Worm (Caenorhabditis elegans): ENCODE results near the gene ZK669.3.

The ZK669.3 gene

DNA sequence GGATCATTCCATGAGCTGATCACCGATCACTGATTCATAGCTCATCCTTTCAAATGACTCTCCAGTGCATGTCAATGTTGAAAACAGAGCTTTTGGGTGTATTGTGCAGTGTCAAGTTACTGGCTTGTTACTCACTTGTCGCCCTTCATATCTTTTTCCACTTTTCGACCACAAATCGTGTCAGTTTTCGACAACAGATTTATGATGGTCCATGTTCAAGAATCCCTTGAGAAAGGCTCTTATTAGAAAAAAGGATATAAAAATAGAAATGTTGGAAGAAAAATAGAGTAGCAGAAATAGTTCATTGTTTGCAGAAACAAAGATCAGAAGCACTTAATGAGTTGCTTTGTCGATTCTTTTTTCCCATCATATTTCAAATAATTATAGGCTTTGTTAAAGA, 42.5 kb downstream of the ZK669.3 start:
- TF ChIP-seq dao-5 (tag; optimal IDR thresholded peaks at IDR 0.05) = no peak
- TF ChIP-seq W03F9.2 (tag; optimal IDR thresholded peaks at IDR 0.05) = no peak
- TF ChIP-seq him-1 (tag; optimal IDR thresholded peaks at IDR 0.05) = no peak

DNA sequence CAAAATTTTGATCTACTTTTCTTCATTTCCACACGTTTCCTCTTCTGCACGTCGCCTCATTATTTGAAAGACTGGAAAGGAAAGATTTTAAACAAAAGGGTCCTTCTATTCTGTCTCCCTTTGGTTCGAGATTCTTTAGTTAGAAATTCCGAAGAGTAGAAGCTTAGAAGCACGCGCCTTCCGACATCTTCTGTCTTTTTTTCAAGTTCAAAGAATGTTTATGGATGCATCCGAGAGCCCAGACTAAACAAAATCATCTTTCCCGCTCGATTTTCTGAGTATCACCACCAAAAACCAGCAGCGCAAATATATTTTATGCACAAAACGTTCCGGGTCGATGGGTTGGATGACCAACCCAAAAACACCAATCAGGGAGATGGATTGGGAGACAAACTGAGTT, 43.1 kb downstream of the ZK669.3 start:
- TF ChIP-seq dao-5 (tag; optimal IDR thresholded peaks at IDR 0.05) (no peak), him-1 (tag; optimal IDR thresholded peaks at IDR 0.05) (no peak), W03F9.2 (tag; optimal IDR thresholded peaks at IDR 0.05) (no peak)

DNA sequence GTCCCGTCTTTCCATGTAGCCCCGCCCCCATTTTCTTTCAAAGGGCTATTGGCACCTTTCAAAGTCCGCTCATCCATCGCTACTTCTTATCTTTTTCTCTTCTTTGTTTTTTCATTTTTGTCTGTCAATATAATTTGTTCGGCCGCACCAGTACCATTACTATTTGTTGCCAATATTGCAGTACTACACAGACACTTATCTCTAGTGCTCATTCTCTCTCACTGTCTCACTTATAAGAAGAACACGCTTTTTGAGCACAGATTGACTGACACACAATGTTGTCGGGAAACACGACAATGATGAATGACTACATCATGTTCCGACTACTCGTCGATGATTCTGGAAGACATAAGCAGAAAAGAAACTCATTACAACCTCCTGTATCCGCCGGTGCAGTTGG, 44.1 kb downstream of the ZK669.3 start:
- no peak for TF ChIP-seq W03F9.2 (tag; optimal IDR thresholded peaks at IDR 0.05)
- no peak for TF ChIP-seq him-1 (tag; optimal IDR thresholded peaks at IDR 0.05)
- no peak for TF ChIP-seq dao-5 (tag; optimal IDR thresholded peaks at IDR 0.05)

DNA sequence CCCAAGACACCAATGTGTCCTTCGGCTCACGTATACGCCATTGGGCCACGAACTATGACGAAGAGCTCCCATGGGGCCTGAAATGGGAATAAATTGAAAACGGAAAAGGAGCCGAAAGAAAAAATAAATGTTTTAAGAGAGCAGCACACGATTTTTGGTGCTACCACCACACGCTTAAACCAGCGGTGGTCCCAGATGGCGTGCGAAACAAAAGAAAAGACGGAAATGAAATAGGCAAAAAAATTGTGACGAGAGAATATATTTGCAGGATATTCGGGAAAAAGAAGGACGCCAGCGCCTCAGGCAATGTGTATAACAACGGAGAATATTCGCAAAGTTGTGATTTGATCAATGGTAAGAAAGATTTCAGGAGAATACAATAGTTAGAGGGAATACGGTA, 46.0 kb downstream of the ZK669.3 start:
- TF ChIP-seq W03F9.2 (tag; optimal IDR thresholded peaks at IDR 0.05) = no peak
- no peak for TF ChIP-seq him-1 (tag; optimal IDR thresholded peaks at IDR 0.05)
- no peak for TF ChIP-seq dao-5 (tag; optimal IDR thresholded peaks at IDR 0.05)

DNA sequence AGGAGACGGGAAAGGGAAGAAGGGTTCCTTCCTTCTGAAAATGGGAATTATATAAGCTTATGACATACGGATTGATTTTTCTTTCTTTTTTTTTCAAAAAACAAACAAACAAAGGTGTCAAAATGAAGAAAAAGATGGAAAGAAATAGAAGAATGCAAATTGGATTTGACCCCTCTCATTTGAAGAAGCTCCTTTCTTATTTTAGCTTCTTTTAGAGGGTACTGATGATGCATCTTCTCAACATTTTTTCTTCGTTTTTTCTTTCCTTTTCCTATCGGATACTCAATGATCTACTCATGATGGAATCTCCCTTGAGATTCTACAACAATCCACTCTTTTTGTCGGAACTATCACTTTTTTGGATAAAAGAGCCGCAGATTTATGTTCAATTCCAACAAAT, 49.2 kb downstream of the ZK669.3 start:
- no peak for TF ChIP-seq dao-5 (tag; optimal IDR thresholded peaks at IDR 0.05)
- TF ChIP-seq W03F9.2 (tag; optimal IDR thresholded peaks at IDR 0.05) = no peak
- TF ChIP-seq him-1 (tag; optimal IDR thresholded peaks at IDR 0.05) = no peak

DNA sequence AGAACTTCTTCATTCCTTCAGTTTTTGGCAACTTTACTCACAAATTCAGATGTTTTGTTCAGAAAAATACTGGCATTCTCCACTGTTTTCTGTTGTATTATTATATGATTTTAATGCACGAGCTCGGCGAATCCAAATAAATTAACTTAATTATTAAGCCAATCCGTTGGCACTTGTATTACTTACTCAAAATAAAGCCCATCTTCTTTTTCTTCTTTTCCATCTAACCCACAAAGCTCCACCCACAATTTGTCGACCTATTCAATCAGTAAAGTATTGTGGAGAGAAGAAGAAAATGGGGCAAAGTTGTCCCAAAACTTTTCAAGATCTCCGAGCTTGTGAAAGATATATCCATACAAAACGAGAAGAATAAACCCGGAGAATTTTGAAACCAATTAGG, 50.3 kb downstream of the ZK669.3 start:
- TF ChIP-seq W03F9.2 (tag; optimal IDR thresholded peaks at IDR 0.05) (no peak), dao-5 (tag; optimal IDR thresholded peaks at IDR 0.05) (no peak), him-1 (tag; optimal IDR thresholded peaks at IDR 0.05) (no peak)
